Worm (Caenorhabditis elegans) whole organism, mixed stage, embryonic: Measurements from ENCODE around the gene tmed-4.
A peak's percentile ranks its signal among the peaks of the same experiment; 100 is the strongest.
"Not testable (repeated sequence)": the region's sequence is repeated elsewhere in the genome, so short reads cannot be mapped to it uniquely, and the experiment has no call there.

Source experiments
- M03D4.4 ChIP-seq: sonication (generic microtip); optimal IDR thresholded peaks from 2 replicates; lab custom pipeline; 2017; ENCODE audit warnings: mild to moderate bottlenecking, missing genetic modification characterization, missing compliant biosample characterization
- bed-3 ChIP-seq: fragments of 200-800 bp; sonication (Bioruptor generic); optimal IDR thresholded peaks from 3 replicates; lab custom pipeline; 2018; ENCODE audit warnings: mild to moderate bottlenecking, missing genetic modification characterization, moderate library complexity, missing compliant biosample characterization
- blmp-1 ChIP-seq: fragments of 150-350 bp; optimal IDR thresholded peaks from 2 replicates; lab custom pipeline; 2014; ENCODE audit warnings: missing biosample characterization, missing genetic modification characterization
- ceh-39 ChIP-seq: fragments of 150-350 bp; optimal IDR thresholded peaks from 2 replicates; lab custom pipeline; 2014; ENCODE audit warnings: missing biosample characterization, missing genetic modification characterization
- ceh-43 ChIP-seq: fragments of 200-800 bp; sonication (Bioruptor generic); optimal IDR thresholded peaks from 2 replicates; lab custom pipeline; 2018; ENCODE audit warnings: mild to moderate bottlenecking, missing genetic modification characterization, moderate library complexity, missing compliant biosample characterization
- ceh-83 ChIP-seq: fragments of 200-800 bp; sonication (Bioruptor generic); optimal IDR thresholded peaks from 2 replicates; lab custom pipeline; 2018; ENCODE audit warnings: mild to moderate bottlenecking, missing genetic modification characterization, missing compliant biosample characterization
- ces-1 ChIP-seq: fragments of 150-350 bp; optimal IDR thresholded peaks from 2 replicates; lab custom pipeline; 2014; ENCODE audit warnings: missing biosample characterization, missing genetic modification reagents, missing genetic modification characterization
- cnd-1 ChIP-seq: fragments of 200-800 bp; sonication (Bioruptor generic); optimal IDR thresholded peaks from 2 replicates; lab custom pipeline; 2018; ENCODE audit warnings: mild to moderate bottlenecking, missing genetic modification characterization, missing compliant biosample characterization
- drap-1 ChIP-seq: fragments of 200-800 bp; sonication (Bioruptor generic); optimal IDR thresholded peaks from 3 replicates; lab custom pipeline; 2018; ENCODE audit warnings: mild to moderate bottlenecking, missing genetic modification characterization, missing compliant biosample characterization
- elt-1 ChIP-seq: sonication (generic microtip); optimal IDR thresholded peaks from 2 replicates; lab custom pipeline; 2017; ENCODE audit warnings: missing genetic modification characterization, mild to moderate bottlenecking, missing compliant biosample characterization, antibody characterized with exemption, moderate library complexity, borderline replicate concordance; ENCODE audit not compliant: insufficient read depth
- flh-1 ChIP-seq: fragments of 200-800 bp; sonication (Bioruptor generic); optimal IDR thresholded peaks from 2 replicates; lab custom pipeline; 2018; ENCODE audit warnings: mild to moderate bottlenecking, missing genetic modification characterization, moderate library complexity, missing compliant biosample characterization
- ham-2 ChIP-seq: fragments of 200-800 bp; sonication (Bioruptor generic); optimal IDR thresholded peaks from 2 replicates; lab custom pipeline; 2018; ENCODE audit warnings: mild to moderate bottlenecking, missing genetic modification characterization, missing compliant biosample characterization
- hlh-1 ChIP-seq: fragments of 150-350 bp; optimal IDR thresholded peaks from 2 replicates; lab custom pipeline; 2014; ENCODE audit warnings: missing biosample characterization, missing genetic modification reagents, missing genetic modification characterization
- lsy-2 ChIP-seq: fragments of 150-350 bp; optimal IDR thresholded peaks from 2 replicates; lab custom pipeline; 2014; ENCODE audit warnings: missing biosample characterization, missing genetic modification characterization
- mab-5 ChIP-seq: fragments of 150-350 bp; optimal IDR thresholded peaks from 2 replicates; lab custom pipeline; 2014; ENCODE audit warnings: missing biosample characterization, missing genetic modification characterization
- mep-1 ChIP-seq: fragments of 150-350 bp; optimal IDR thresholded peaks from 2 replicates; lab custom pipeline; 2017; ENCODE audit warnings: missing biosample characterization, missing genetic modification reagents, missing genetic modification characterization, inconsistent platforms
- mls-2 ChIP-seq: sonication (generic microtip); optimal IDR thresholded peaks from 2 replicates; lab custom pipeline; 2016; ENCODE audit warnings: mild to moderate bottlenecking, missing genetic modification characterization, moderate library complexity, missing compliant biosample characterization
- nhr-12 ChIP-seq: fragments of 150-350 bp; optimal IDR thresholded peaks from 2 replicates; lab custom pipeline; 2014; ENCODE audit warnings: missing biosample characterization, missing genetic modification characterization
- nhr-237 ChIP-seq: fragments of 150-350 bp; optimal IDR thresholded peaks from 2 replicates; lab custom pipeline; 2014; ENCODE audit warnings: missing biosample characterization, missing genetic modification characterization
- nhr-28 ChIP-seq: fragments of 150-350 bp; optimal IDR thresholded peaks from 2 replicates; lab custom pipeline; 2014; ENCODE audit warnings: missing biosample characterization, missing genetic modification characterization
- nhr-76 ChIP-seq: sonication (generic microtip); optimal IDR thresholded peaks from 2 replicates; lab custom pipeline; 2017; ENCODE audit warnings: missing biosample characterization, missing genetic modification characterization
- pha-4 ChIP-seq: fragments of 150-350 bp; optimal IDR thresholded peaks from 2 replicates; lab custom pipeline; 2018; ENCODE audit warnings: missing biosample characterization, missing genetic modification reagents, missing genetic modification characterization
- sem-2 ChIP-seq: fragments of 200-800 bp; sonication (Bioruptor generic); optimal IDR thresholded peaks from 2 replicates; lab custom pipeline; 2018; ENCODE audit warnings: mild to moderate bottlenecking, missing genetic modification characterization, missing compliant biosample characterization
- snpc-4 ChIP-seq: fragments of 150-350 bp; optimal IDR thresholded peaks from 2 replicates; lab custom pipeline; 2014; ENCODE audit warnings: missing biosample characterization, missing genetic modification characterization
- tbx-8 ChIP-seq: fragments of 200-800 bp; sonication (Bioruptor generic); optimal IDR thresholded peaks from 2 replicates; lab custom pipeline; 2018; ENCODE audit warnings: mild to moderate bottlenecking, missing genetic modification characterization, moderate library complexity, missing compliant biosample characterization
- unc-39 ChIP-seq: fragments of 150-350 bp; optimal IDR thresholded peaks from 2 replicates; lab custom pipeline; 2014; ENCODE audit warnings: missing biosample characterization, missing genetic modification characterization
- unc-62 ChIP-seq: fragments of 150-350 bp; optimal IDR thresholded peaks from 2 replicates; lab custom pipeline; 2014; ENCODE audit warnings: missing biosample characterization, missing genetic modification reagents, missing genetic modification characterization
- zip-8 ChIP-seq: fragments of 150-350 bp; optimal IDR thresholded peaks from 2 replicates; lab custom pipeline; 2014; ENCODE audit warnings: missing biosample characterization, missing genetic modification characterization
- ztf-11 ChIP-seq: fragments of 150-350 bp; optimal IDR thresholded peaks from 2 replicates; lab custom pipeline; 2014; ENCODE audit warnings: missing biosample characterization, missing genetic modification characterization

tmed-4 gene

ce11 chrV:19948993-19949392, at the start of gene tmed-4:
tmed-4 (minus strand) TSS chrV:19949093.
- not testable (repeated sequence) for TF ChIP-seq cnd-1 (tag; lab: Kevin White, UChicago); zip-8; ceh-43

- TF ChIP-seq ham-2 (peak; percentile 62), hlh-1 (tag; lab: Kevin White, UChicago) (no peak), bed-3 (GFP tag; lab: Kevin White, UChicago) (no peak)
- TF ChIP-seq, all 35 proteins: peak for 1
These were observed 49.4 kb upstream of the tmed-4 start for ce11 chrV:19998203-19998836.

ce11 chrV:19997481-19997880, 48.6 kb upstream of the tmed-4 start:
- TF ChIP-seq sem-2 (no peak), mab-5 (no peak), ceh-39 (tag; lab: Kevin White, UChicago) (no peak), mls-2 (tag; lab: Kevin White, UChicago) (no peak), elt-1 (tag; lab: Kevin White, UChicago) (no peak), ceh-43 (no peak), tbx-8 (no peak), bed-3 (GFP tag; lab: Kevin White, UChicago) (no peak), zip-8 (no peak), nhr-28 (no peak), nhr-237 (no peak), flh-1 (no peak), blmp-1 (tag; lab: Kevin White, UChicago) (no peak), cnd-1 (tag; lab: Kevin White, UChicago) (no peak), mep-1 (tag; lab: Kevin White, UChicago) (no peak)

- TF ChIP-seq pha-4: no peak
- no peak for TF ChIP-seq nhr-76
- TF ChIP-seq ceh-43: no peak
- TF ChIP-seq ceh-83 (GFP tag; lab: Kevin White, UChicago): no peak
- no peak for TF ChIP-seq ztf-11 (tag; lab: Kevin White, UChicago)
- no peak for TF ChIP-seq lsy-2 (tag; lab: Kevin White, UChicago)
- TF ChIP-seq mep-1 (tag; lab: Kevin White, UChicago): no peak
- TF ChIP-seq tbx-8: no peak
- TF ChIP-seq snpc-4 (tag; lab: Kevin White, UChicago): no peak
- no peak for TF ChIP-seq nhr-237
- TF ChIP-seq nhr-12 (tag; lab: Kevin White, UChicago): no peak
- TF ChIP-seq ces-1 (GFP tag; lab: Kevin White, UChicago): no peak
- no peak for TF ChIP-seq mls-2 (tag; lab: Kevin White, UChicago)
- TF ChIP-seq blmp-1 (tag; lab: Kevin White, UChicago): no peak
- TF ChIP-seq M03D4.4 (tag; lab: Kevin White, UChicago): no peak
- TF ChIP-seq elt-1 (tag; lab: Kevin White, UChicago): no peak
- no peak for TF ChIP-seq flh-1
These were observed 45.8 kb upstream of the tmed-4 start for ce11 chrV:19994665-19995064.

- TF ChIP-seq drap-1 (no peak), nhr-237 (no peak), blmp-1 (tag; lab: Kevin White, UChicago) (no peak), unc-62 (GFP tag; lab: Kevin White, UChicago) (no peak), unc-39 (no peak), ceh-83 (GFP tag; lab: Kevin White, UChicago) (no peak), cnd-1 (tag; lab: Kevin White, UChicago) (no peak), ztf-11 (tag; lab: Kevin White, UChicago) (no peak), mls-2 (tag; lab: Kevin White, UChicago) (no peak), nhr-12 (tag; lab: Kevin White, UChicago) (no peak), tbx-8 (no peak), nhr-28 (no peak)
- TF ChIP-seq, all 35 proteins: peak for 0
These were observed 45.2 kb upstream of the tmed-4 start, which contains the start of gene Y60A3A.25 for ce11 chrV:19994093-19994492. Y60A3A.25 (minus strand) TSS chrV:19994193.

ce11 chrV:19987684-19988083, 38.8 kb upstream of the tmed-4 start, which contains the start of gene sri-67:
sri-67 (plus strand) TSS chrV:19987984.
- TF ChIP-seq ces-1 (GFP tag; lab: Kevin White, UChicago) (no peak), ceh-43 (no peak), hlh-1 (tag; lab: Kevin White, UChicago) (no peak), ceh-39 (tag; lab: Kevin White, UChicago) (no peak), pha-4 (no peak), nhr-28 (no peak), drap-1 (no peak)
